Fruit fly (Drosophila melanogaster): ENCODE data around the gene CG9967.

CG9967 gene

DNA sequence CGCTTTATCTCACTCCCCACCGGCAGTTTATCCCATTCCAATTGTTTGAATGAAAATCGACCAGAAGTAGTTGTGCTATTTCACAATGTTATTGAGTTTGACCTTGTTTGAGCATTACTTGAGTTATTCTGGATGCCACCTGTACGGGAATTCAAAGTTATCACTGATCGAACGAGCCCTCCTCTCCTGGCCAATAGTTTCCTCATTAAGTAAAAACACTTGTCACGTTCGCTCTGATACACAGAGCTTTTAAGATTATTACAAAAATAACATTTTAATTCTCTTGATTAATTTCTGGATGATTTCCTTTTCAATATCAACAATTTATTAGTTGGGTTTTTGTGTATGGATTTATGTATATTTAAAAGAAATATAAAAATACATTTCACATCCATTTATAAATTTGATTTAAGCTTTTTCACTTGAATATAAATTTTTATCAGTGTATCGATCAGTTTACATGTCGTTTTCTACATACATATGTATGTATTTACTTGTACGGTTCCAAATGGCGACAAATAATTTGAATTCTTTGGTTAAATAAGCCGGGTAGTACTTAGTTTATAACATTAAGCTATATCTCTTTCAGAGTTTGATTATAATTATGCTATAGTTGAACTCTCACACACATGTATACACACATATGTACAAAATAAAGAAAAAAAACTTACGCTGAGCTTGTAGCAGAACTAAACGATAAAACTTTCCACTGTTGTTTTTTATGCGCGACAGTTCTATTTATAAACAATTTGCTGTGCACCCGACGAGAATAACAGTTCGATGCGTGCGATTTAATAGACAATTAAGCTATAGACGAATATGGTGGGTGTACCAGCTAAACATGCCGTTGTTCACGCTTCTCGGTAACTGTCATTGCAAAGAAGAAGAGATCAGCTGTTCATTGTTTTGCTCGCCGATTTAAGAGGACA, 16.9 kb upstream of the CG9967 start, which contains the start of the genes CG3609 and CG15390 (continued):
- TF ChIP-seq cas (GFP tag; IDR thresholded peaks at IDR 0.05) (peak; percentile 47; the same call in 1 of the 2 replicates), kni (GFP tag; optimal IDR thresholded peaks at IDR 0.05) (peak; percentile 41), ash1 (GFP tag; optimal IDR thresholded peaks at IDR 0.05) (peak; percentile 86), CG6654 (GFP tag; optimal IDR thresholded peaks at IDR 0.05) (no peak), CG17802 (tag; optimal IDR thresholded peaks at IDR 0.05) (peak; percentile 18), CG31441 (GFP tag; IDR thresholded peaks at IDR 0.05) (peak; percentile 69), CG33213 (GFP tag; optimal IDR thresholded peaks at IDR 0.05) (peak; percentile 91), pzg (GFP tag; optimal IDR thresholded peaks at IDR 0.05) (peak; percentile 80), CG18764 (GFP tag; optimal IDR thresholded peaks at IDR 0.05) (peak; percentile 28), dan (GFP tag; IDR thresholded peaks at IDR 0.05) (no peak), Hr51 (GFP tag; optimal IDR thresholded peaks at IDR 0.05) (peak; percentile 81 to 92), CG3726 (GFP tag; IDR thresholded peaks at IDR 0.05) (0 out of 3 replicates have a peak, but pooled peaks have one; percentile 17), Camta (GFP tag; optimal IDR thresholded peaks at IDR 0.05) (peak; percentile 67), CG17568 (GFP tag; optimal IDR thresholded peaks at IDR 0.05) (peak; percentile 79), CG16813 (GFP tag; IDR thresholded peaks at IDR 0.05; ENCODE audit: partially characterized antibody) (no peak), CG4854 (GFP tag; optimal IDR thresholded peaks at IDR 0.05) (peak; percentile 73), CG4360 (GFP tag; IDR thresholded peaks at IDR 0.05) (no peak), CG10147 (GFP tag; optimal IDR thresholded peaks at IDR 0.05) (peak; percentile 69), CG2129 (GFP tag; IDR thresholded peaks at IDR 0.05; ENCODE audit: partially characterized antibody) (no peak), Xrp1 (GFP tag; IDR thresholded peaks at IDR 0.05) (peak; percentile 82), zfh1 (GFP tag; IDR thresholded peaks at IDR 0.05) (peak; percentile 92), CG30403 (GFP tag; optimal IDR thresholded peaks at IDR 0.05) (peak; percentile 85), CG8388 (GFP tag; optimal IDR thresholded peaks at IDR 0.05) (peak; percentile 31), Eip74EF (GFP tag; optimal IDR thresholded peaks at IDR 0.05) (peak in 1 of 2 experiments; percentile 75), gro (GFP tag; optimal IDR thresholded peaks at IDR 0.05) (peak; percentile 97), CG9876 (GFP tag; optimal IDR thresholded peaks at IDR 0.05) (peak; percentile 75), HLH54F (GFP tag; optimal IDR thresholded peaks at IDR 0.05) (peak; percentile 93), CG3281 (GFP tag; optimal IDR thresholded peaks at IDR 0.05) (peak; percentile 66), knrl (GFP tag; IDR thresholded peaks at IDR 0.05; ENCODE audit: partially characterized antibody) (no peak; the same call in 2 of the 3 replicates), Hmr (GFP tag; optimal IDR thresholded peaks at IDR 0.05) (peak; percentile 77), CG14050 (GFP tag; IDR thresholded peaks at IDR 0.05) (peak; percentile 62), CG5180 (GFP tag; optimal IDR thresholded peaks at IDR 0.05) (no peak), aop (GFP tag; IDR thresholded peaks at IDR 0.05) (peak; percentile 86), CG4404 (GFP tag; IDR thresholded peaks at IDR 0.05) (peak; percentile 51), corto (GFP tag; optimal IDR thresholded peaks at IDR 0.05) (peak; percentile 51), CTCF (GFP tag; optimal IDR thresholded peaks at IDR 0.05) (no peak), bowl (GFP tag; IDR thresholded peaks at IDR 0.05) (peak; percentile 29; the same call in 1 of the 2 replicates), Chrac-16 (GFP tag; optimal IDR thresholded peaks at IDR 0.05) (peak; percentile 83), lab (GFP tag; optimal IDR thresholded peaks at IDR 0.05) (peak; percentile 80), CG2875 (GFP tag; optimal IDR thresholded peaks at IDR 0.05) (peak; percentile 56), CG8478 (optimal IDR thresholded peaks at IDR 0.05) (no peak), CG4820 (GFP tag; optimal IDR thresholded peaks at IDR 0.05) (peak; percentile 76), maf-S (GFP tag; optimal IDR thresholded peaks at IDR 0.05) (peak; percentile 90), D19B (GFP tag; optimal IDR thresholded peaks at IDR 0.05) (no peak), Lim3 (GFP tag; IDR thresholded peaks at IDR 0.05) (no peak), ac (GFP tag; optimal IDR thresholded peaks at IDR 0.05) (no peak), pb (GFP tag; optimal IDR thresholded peaks at IDR 0.05) (peak; percentile 78), CG32767 (GFP tag; IDR thresholded peaks at IDR 0.05) (peak; percentile 62)
